Fruit fly (Drosophila melanogaster) ovary, adult (tissue): ENCODE measurements around the gene Mettl4.

Source experiments
- CG17801 ChIP-seq: fragments of 200-800 bp; optimal IDR thresholded peaks from 2 replicates; lab custom pipeline; 2019; ENCODE audit warnings: missing biosample characterization, mild to moderate bottlenecking, missing genetic modification characterization, moderate library complexity; ENCODE audit not compliant: partially characterized antibody

Gene Mettl4

DNA sequence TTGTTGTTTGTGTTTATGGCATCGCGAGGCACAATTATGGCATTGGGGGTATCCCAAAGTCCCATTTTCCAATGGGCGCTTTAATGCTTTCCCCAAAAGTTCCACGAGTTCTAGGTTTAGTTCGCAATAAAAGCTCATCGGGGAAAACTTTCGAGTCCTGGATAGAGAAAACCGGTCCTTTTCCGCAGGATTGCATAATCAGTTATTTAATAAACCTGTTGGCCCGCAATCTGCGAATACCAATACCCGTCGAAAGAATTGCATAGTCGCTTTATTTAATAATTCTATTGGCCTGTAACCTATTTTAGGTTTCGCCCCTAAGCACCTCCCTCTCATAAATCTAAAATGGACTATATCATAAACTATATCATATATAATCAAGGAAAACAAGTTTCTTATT lies 45.0 kb downstream of the Mettl4 start:
- no peak for TF ChIP-seq CG17801

DNA sequence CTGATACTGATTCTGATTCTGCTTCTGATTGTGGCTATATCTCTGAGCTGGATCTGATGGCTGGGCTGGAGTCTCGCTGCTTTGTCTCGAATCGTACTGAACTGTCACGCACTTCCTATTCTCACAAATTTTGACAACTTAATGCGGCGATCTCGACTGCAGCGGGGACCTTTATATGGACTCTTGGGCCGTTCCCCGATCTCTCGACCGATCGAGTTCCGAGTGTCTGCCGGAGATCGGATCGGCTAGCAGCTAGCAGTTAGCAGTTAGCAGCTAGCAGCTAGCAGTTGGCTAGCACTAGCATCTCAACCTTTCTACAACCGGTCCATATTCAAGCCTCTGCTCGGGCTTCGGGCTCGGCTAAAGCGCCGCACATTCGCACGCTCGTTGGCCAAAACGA lies 46.2 kb downstream of the Mettl4 start, which contains the start of gene CG10345:
CG10345 (minus strand) TSS at position 147 of the 400 bp plus-strand sequence.
- TF ChIP-seq CG17801, result no peak

DNA sequence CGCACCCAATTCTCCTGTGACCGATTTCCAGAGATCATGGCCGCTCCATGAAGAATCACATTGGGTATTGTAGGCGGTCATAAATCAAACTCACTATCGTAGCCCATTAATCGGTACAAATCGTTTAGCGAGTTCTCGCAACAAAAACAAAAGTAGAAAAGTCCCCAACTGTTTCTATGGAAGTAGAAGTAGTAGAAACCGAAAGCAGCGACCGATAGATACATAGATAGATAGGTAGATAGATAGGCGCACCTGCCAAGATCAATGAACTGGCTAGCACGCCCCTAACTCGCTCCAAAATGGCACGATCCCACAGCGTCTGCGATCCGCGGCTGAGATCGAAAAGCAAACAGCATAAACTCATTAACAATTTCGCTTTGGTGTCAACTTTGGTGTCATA lies 50.2 kb downstream of the Mettl4 start:
- no peak for TF ChIP-seq CG17801
